Fruit fly (Drosophila melanogaster) whole organism, embryonic: ENCODE measurements around the gene caz.

Experiments used
- Bdp1 ChIP-seq: fragments of 200-800 bp; sonication (Bioruptor generic); optimal IDR thresholded peaks from 3 replicates; lab custom pipeline; 2016; ENCODE audit warnings: missing biosample characterization, missing genetic modification characterization
- Blimp-1 ChIP-seq: fragments of 200-800 bp; sonication (Bioruptor generic); optimal IDR thresholded peaks from 3 replicates; lab custom pipeline; 2018; ENCODE audit warnings: missing biosample characterization, missing genetic modification characterization, mild to moderate bottlenecking, moderate library complexity, missing genetic modification reagents
- CG10431 ChIP-seq: fragments of 200-800 bp; sonication (Bioruptor generic); optimal IDR thresholded peaks from 3 replicates; lab custom pipeline; 2018; ENCODE audit warnings: missing biosample characterization, mild to moderate bottlenecking, missing genetic modification characterization
- CG11247 ChIP-seq: fragments of 200-800 bp; sonication (Bioruptor generic); IDR thresholded peaks from 2 replicates; pipeline ENCODE4 v1.3.6; 2022; ENCODE audit warnings: missing biosample characterization, missing genetic modification characterization
- CG12942 ChIP-seq: fragments of 200-800 bp; sonication (Bioruptor generic); optimal IDR thresholded peaks from 3 replicates; lab custom pipeline; 2016; ENCODE audit warnings: missing biosample characterization, missing genetic modification characterization
- CG13624 ChIP-seq: fragments of 200-800 bp; sonication (Bioruptor generic); optimal IDR thresholded peaks from 2 replicates; lab custom pipeline; 2016; ENCODE audit warnings: missing biosample characterization, missing genetic modification characterization
- CG15479 ChIP-seq: fragments of 200-800 bp; sonication (Bioruptor generic); optimal IDR thresholded peaks from 3 replicates; lab custom pipeline; 2019; ENCODE audit warnings: missing biosample characterization, mild to moderate bottlenecking, missing genetic modification characterization, moderate library complexity
- CG17361 ChIP-seq: fragments of 200-800 bp; sonication (Bioruptor generic); IDR thresholded peaks from 3 replicates; pipeline ENCODE4 v1.3.6; 2022; ENCODE audit warnings: missing biosample characterization, missing genetic modification characterization
- CG30431 ChIP-seq: fragments of 200-800 bp; sonication (Bioruptor generic); optimal IDR thresholded peaks from 2 replicates; lab custom pipeline; 2017; ENCODE audit warnings: missing biosample characterization, missing genetic modification characterization
- CG4360 ChIP-seq: fragments of 200-800 bp; sonication (Bioruptor generic); IDR thresholded peaks from 2 replicates; pipeline ENCODE4 v1.3.6; 2022; ENCODE audit warnings: missing biosample characterization, missing genetic modification characterization
- CG4404 ChIP-seq: fragments of 200-800 bp; sonication (Bioruptor generic); IDR thresholded peaks from 2 replicates; pipeline ENCODE4 v1.3.6; 2022; ENCODE audit warnings: missing biosample characterization, missing genetic modification characterization
- CG4424 ChIP-seq: fragments of 200-800 bp; sonication (Bioruptor generic); optimal IDR thresholded peaks from 3 replicates; lab custom pipeline; 2016; ENCODE audit warnings: missing biosample characterization, missing genetic modification characterization
- CG4854 ChIP-seq: fragments of 200-800 bp; sonication (Bioruptor generic); optimal IDR thresholded peaks from 2 replicates; lab custom pipeline; 2016; ENCODE audit warnings: missing biosample characterization, missing genetic modification characterization, inconsistent platforms
- CG5180 ChIP-seq: fragments of 200-800 bp; sonication (Bioruptor generic); optimal IDR thresholded peaks from 3 replicates; lab custom pipeline; 2017; ENCODE audit warnings: missing biosample characterization, missing genetic modification characterization, mild to moderate bottlenecking, moderate library complexity, missing genetic modification reagents
- CG5953 ChIP-seq: fragments of 200-800 bp; sonication (Bioruptor generic); IDR thresholded peaks from 2 replicates; pipeline ENCODE4 v1.3.6; 2022; ENCODE audit warnings: missing biosample characterization, missing genetic modification characterization
- CG7556 ChIP-seq: fragments of 200-800 bp; sonication (Bioruptor generic); optimal IDR thresholded peaks from 2 replicates; lab custom pipeline; 2017; ENCODE audit warnings: missing biosample characterization, mild to moderate bottlenecking, missing genetic modification characterization
- CG8281 ChIP-seq: fragments of 200-800 bp; sonication (Bioruptor generic); optimal IDR thresholded peaks from 2 replicates; lab custom pipeline; 2018; ENCODE audit warnings: missing biosample characterization, mild to moderate bottlenecking, missing genetic modification characterization, moderate library complexity
- CG8388 ChIP-seq: fragments of 200-800 bp; sonication (Bioruptor generic); optimal IDR thresholded peaks from 2 replicates; lab custom pipeline; 2019; ENCODE audit warnings: missing biosample characterization, mild to moderate bottlenecking, missing genetic modification characterization, moderate library complexity
- Dll ChIP-seq: fragments of 200-800 bp; sonication (Bioruptor generic); IDR thresholded peaks from 4 replicates; pipeline ENCODE4 v1.3.6; 2022; ENCODE audit warnings: missing biosample characterization, missing genetic modification characterization; ENCODE audit not compliant: partially characterized antibody
- Fer1 ChIP-seq: fragments of 200-800 bp; sonication (Bioruptor generic); optimal IDR thresholded peaks from 2 replicates; lab custom pipeline; 2017; ENCODE audit warnings: missing biosample characterization, mild to moderate bottlenecking, missing genetic modification characterization
- Gug ChIP-seq: fragments of 200-800 bp; sonication (Bioruptor generic); IDR thresholded peaks from 4 replicates; pipeline ENCODE4 v1.3.6; 2022; ENCODE audit warnings: missing biosample characterization, missing genetic modification characterization
- H2.0 ChIP-seq: fragments of 200-800 bp; sonication (Bioruptor generic); IDR thresholded peaks from 2 replicates; pipeline ENCODE4 v1.3.6; 2022; ENCODE audit warnings: missing biosample characterization, missing genetic modification characterization
- HHEX ChIP-seq: fragments of 200-800 bp; sonication (Bioruptor generic); optimal IDR thresholded peaks from 3 replicates; lab custom pipeline; 2017; ENCODE audit warnings: missing biosample characterization, mild to moderate bottlenecking, missing genetic modification characterization, missing genetic modification reagents
- Hand ChIP-seq: fragments of 200-800 bp; sonication (Bioruptor generic); optimal IDR thresholded peaks from 2 replicates; lab custom pipeline; 2017; ENCODE audit warnings: mild to moderate bottlenecking, missing biosample characterization, missing genetic modification reagents, missing genetic modification characterization
- Kr ChIP-seq: fragments of 200-800 bp; sonication (Bioruptor generic); optimal IDR thresholded peaks from 2 replicates; lab custom pipeline; 2017; ENCODE audit warnings: missing biosample characterization, mild to moderate bottlenecking, missing genetic modification characterization
- Lim3 ChIP-seq: fragments of 200-800 bp; sonication (Bioruptor generic); IDR thresholded peaks from 2 replicates; pipeline ENCODE4 v1.3.6; 2022; ENCODE audit warnings: missing biosample characterization, missing genetic modification characterization
- MESR4 ChIP-seq: fragments of 200-800 bp; sonication (Bioruptor generic); optimal IDR thresholded peaks from 2 replicates; lab custom pipeline; 2018; ENCODE audit warnings: missing biosample characterization, mild to moderate bottlenecking, missing genetic modification characterization, moderate library complexity
- Mes4 ChIP-seq: fragments of 200-800 bp; sonication (Bioruptor generic); optimal IDR thresholded peaks from 2 replicates; lab custom pipeline; 2016; ENCODE audit warnings: missing biosample characterization, missing genetic modification characterization
- NC2β ChIP-seq: fragments of 200-800 bp; sonication (Bioruptor generic); optimal IDR thresholded peaks from 2 replicates; lab custom pipeline; 2016; ENCODE audit warnings: missing biosample characterization, missing genetic modification characterization
- Nf-YC ChIP-seq: fragments of 200-800 bp; optimal IDR thresholded peaks from 3 replicates; lab custom pipeline; 2019; ENCODE audit warnings: missing biosample characterization, mild to moderate bottlenecking, missing genetic modification characterization, moderate library complexity
- Sox102F ChIP-seq: fragments of 200-800 bp; sonication (Bioruptor generic); optimal IDR thresholded peaks from 2 replicates; lab custom pipeline; 2018; ENCODE audit warnings: missing biosample characterization, mild to moderate bottlenecking, missing genetic modification characterization, moderate library complexity
- Sry-β ChIP-seq: fragments of 200-800 bp; sonication (Bioruptor generic); optimal IDR thresholded peaks from 2 replicates; lab custom pipeline; 2018; ENCODE audit warnings: missing biosample characterization, mild to moderate bottlenecking, missing genetic modification characterization, moderate library complexity
- amos ChIP-seq: fragments of 200-800 bp; sonication (Bioruptor generic); IDR thresholded peaks from 2 replicates; pipeline ENCODE4 v1.3.6; 2022; ENCODE audit warnings: missing biosample characterization, missing genetic modification characterization; ENCODE audit not compliant: partially characterized antibody
- ato ChIP-seq: fragments of 200-800 bp; sonication (Bioruptor generic); IDR thresholded peaks from 2 replicates; pipeline ENCODE4 v1.3.6; 2022; ENCODE audit warnings: missing biosample characterization, missing genetic modification characterization; ENCODE audit not compliant: partially characterized antibody
- btn ChIP-seq: fragments of 200-800 bp; sonication (Bioruptor generic); optimal IDR thresholded peaks from 2 replicates; lab custom pipeline; 2016; ENCODE audit warnings: missing biosample characterization, missing genetic modification characterization
- dan ChIP-seq: fragments of 200-800 bp; sonication (Bioruptor generic); IDR thresholded peaks from 2 replicates; pipeline ENCODE4 v1.3.6; 2022; ENCODE audit warnings: missing biosample characterization, missing genetic modification characterization
- emc ChIP-seq: fragments of 200-800 bp; sonication (Bioruptor generic); optimal IDR thresholded peaks from 2 replicates; lab custom pipeline; 2016; ENCODE audit warnings: missing biosample characterization, missing genetic modification characterization
- ems ChIP-seq: fragments of 200-800 bp; sonication (Bioruptor generic); optimal IDR thresholded peaks from 3 replicates; lab custom pipeline; 2016; ENCODE audit warnings: missing biosample characterization, missing genetic modification characterization
- gem ChIP-seq: fragments of 200-800 bp; sonication (Bioruptor generic); optimal IDR thresholded peaks from 2 replicates; lab custom pipeline; 2019; ENCODE audit warnings: missing biosample characterization, mild to moderate bottlenecking, missing genetic modification characterization, moderate library complexity
- insv ChIP-seq, 2 experiments: fragments of 200-800 bp; sonication (Bioruptor generic); optimal IDR thresholded peaks; 3 replicates each; lab custom pipeline; 2016 to 2018; ENCODE audit warnings: missing biosample characterization in 2 of 2, missing genetic modification characterization in 2 of 2
- jigr1 ChIP-seq: fragments of 200-800 bp; sonication (Bioruptor generic); IDR thresholded peaks from 3 replicates; pipeline ENCODE4 v1.3.6; 2022; ENCODE audit warnings: missing biosample characterization, missing genetic modification characterization
- jumu ChIP-seq: fragments of 200-800 bp; sonication (Bioruptor generic); optimal IDR thresholded peaks from 3 replicates; lab custom pipeline; 2016; ENCODE audit warnings: missing biosample characterization, missing genetic modification characterization
- lab ChIP-seq: fragments of 200-800 bp; sonication (Bioruptor generic); optimal IDR thresholded peaks from 3 replicates; lab custom pipeline; 2017; ENCODE audit warnings: missing biosample characterization, missing genetic modification characterization, mild to moderate bottlenecking, moderate library complexity, missing genetic modification reagents
- rib ChIP-seq: fragments of 200-800 bp; sonication (Bioruptor generic); IDR thresholded peaks from 2 replicates; pipeline ENCODE4 v1.3.6; 2022; ENCODE audit warnings: missing biosample characterization, missing genetic modification characterization
- sc ChIP-seq, 3 experiments: fragments of >200 bp in 2 of 3; fragments of 200-800 bp in 1 of 3; sonication (Bioruptor generic) in 1 of 3; optimal IDR thresholded peaks; 2 replicates in 2 of 3; 3 replicates in 1 of 3; lab custom pipeline; 2017; ENCODE audit warnings: mild to moderate bottlenecking in 1 of 3, missing biosample characterization in 1 of 3, missing genetic modification characterization in 1 of 3, missing genetic modification reagents in 1 of 3
- sim ChIP-seq: fragments of 200-800 bp; sonication (Bioruptor generic); IDR thresholded peaks from 2 replicates; pipeline ENCODE4 v1.3.6; 2022; ENCODE audit warnings: missing biosample characterization, missing genetic modification characterization
- sug ChIP-seq: fragments of 200-800 bp; optimal IDR thresholded peaks from 2 replicates; lab custom pipeline; 2019; ENCODE audit warnings: missing biosample characterization, mild to moderate bottlenecking, missing genetic modification characterization, moderate library complexity
- tgo ChIP-seq: fragments of 200-800 bp; sonication (Bioruptor generic); IDR thresholded peaks from 3 replicates; pipeline ENCODE4 v1.3.6; 2022; ENCODE audit warnings: missing biosample characterization, missing genetic modification characterization
- usp ChIP-seq: fragments of >200 bp; optimal IDR thresholded peaks from 2 replicates; lab custom pipeline; 2017; ENCODE audit warnings: missing biosample characterization, missing genetic modification characterization

Gene caz

DNA sequence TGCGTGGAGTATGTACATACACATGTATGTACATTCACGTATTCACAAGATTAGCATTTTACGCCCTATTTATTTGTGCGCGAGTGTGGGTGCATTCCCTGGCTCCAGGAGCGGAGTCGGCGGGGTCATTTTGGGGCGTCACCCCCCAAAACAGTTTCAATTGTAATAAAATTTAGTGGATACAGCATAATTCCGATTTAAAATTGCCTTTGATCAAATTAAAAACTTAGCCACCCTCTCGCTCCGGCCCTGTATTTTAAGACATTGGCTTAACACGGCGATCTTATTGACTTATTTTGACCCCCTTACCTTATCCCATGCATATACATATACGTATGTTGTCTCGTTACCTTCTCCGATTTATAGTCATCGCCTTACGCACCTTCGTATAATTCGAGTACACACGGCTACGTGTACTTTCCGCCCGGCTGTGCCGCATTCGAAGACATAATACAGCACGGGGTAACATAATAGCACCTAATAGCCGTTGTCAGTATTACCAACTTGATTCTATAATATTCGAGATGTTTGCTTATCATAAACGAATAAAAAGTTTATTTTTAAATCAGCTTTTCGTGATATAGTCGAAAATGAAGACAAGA, 9.2 kb upstream of the caz start (continued):
- TF ChIP-seq Sox102F (GFP tag; lab: Kevin White, UChicago) (peak; percentile 79), CG5180 (GFP tag; lab: Kevin White, UChicago) (peak; percentile 54), amos (GFP tag; lab: Robert Waterston, UW) (peak; percentile 54), emc (peak; percentile 31), Hand (GFP tag; lab: Kevin White, UChicago) (no peak), Sry-β (GFP tag; lab: Kevin White, UChicago) (no peak), MESR4 (GFP tag; lab: Kevin White, UChicago) (no peak), insv (GFP tag; optimal IDR thresholded peaks at IDR 0.05; lab: Kevin White, UChicago) (no peak), Bdp1 (GFP tag; lab: Kevin White, UChicago) (peak; percentile 31), Fer1 (GFP tag; lab: Kevin White, UChicago) (peak; percentile 67), gem (tag; lab: Kevin White, UChicago) (peak; percentile 81), ems (peak; percentile 75), Blimp-1 (GFP tag; lab: Kevin White, UChicago) (peak; percentile 68), lab (peak; percentile 84), CG10431 (GFP tag; lab: Kevin White, UChicago) (no peak), Mes4 (GFP tag; lab: Kevin White, UChicago) (peak; percentile 42), sug (tag; lab: Kevin White, UChicago) (peak; percentile 73), CG4424 (GFP tag; lab: Kevin White, UChicago) (peak; percentile 85), CG15479 (GFP tag; lab: Kevin White, UChicago) (no peak), CG4854 (peak; percentile 36), usp (GFP tag; lab: Kevin White, UChicago) (no peak), CG13624 (GFP tag; lab: Kevin White, UChicago) (peak; percentile 82), ato (GFP tag; lab: Robert Waterston, UW) (no peak), Dll (no peak), HHEX (GFP tag; lab: Kevin White, UChicago) (peak; percentile 79), dan (GFP tag; lab: Robert Waterston, UW) (no peak; the same call in 1 of the 2 replicates), Kr (GFP tag; lab: Kevin White, UChicago) (no peak), Lim3 (GFP tag; lab: Robert Waterston, UW) (peak; percentile 58; the same call in 1 of the 2 replicates), Gug (GFP tag; lab: Robert Waterston, UW) (peak; percentile 97), CG8388 (GFP tag; lab: Kevin White, UChicago) (peak; percentile 59), sc (optimal IDR thresholded peaks at IDR 0.05; lab: Kevin White, UChicago) (no peak), sc (GFP tag; optimal IDR thresholded peaks at IDR 0.05; lab: Kevin White, UChicago) (peak; percentile 26), CG11247 (GFP tag; lab: Robert Waterston, UW) (peak; percentile 83), jumu (GFP tag; lab: Kevin White, UChicago) (peak; percentile 93), CG12942 (peak; percentile 65), CG30431 (peak; percentile 69), Nf-YC (tag; lab: Kevin White, UChicago) (peak; percentile 25), CG8281 (tag; lab: Kevin White, UChicago) (peak; percentile 26), jigr1 (GFP tag; lab: Robert Waterston, UW) (peak; percentile 79; the same call in 2 of the 3 replicates), CG7556 (GFP tag; lab: Kevin White, UChicago) (peak; percentile 17), btn (peak; percentile 58), H2.0 (peak; percentile 89), rib (peak; percentile 64), CG4360 (GFP tag; lab: Robert Waterston, UW) (0 out of 2 replicates have a peak, but pooled peaks have one; percentile 18), CG5953 (GFP tag; lab: Robert Waterston, UW) (peak; percentile 83), sim (GFP tag; lab: Robert Waterston, UW) (peak; percentile 83), CG17361 (GFP tag; lab: Robert Waterston, UW) (peak; percentile 57), tgo (GFP tag; lab: Robert Waterston, UW) (peak; percentile 84), CG4404 (GFP tag; lab: Robert Waterston, UW) (peak; percentile 91), NC2β (GFP tag; lab: Kevin White, UChicago) (peak; percentile 30)
